Worm (Caenorhabditis elegans) whole organism, L2 larva: ENCODE measurements around the gene ragc-1.

Experiments used
- C34F6.9 ChIP-seq: fragments of 150-350 bp; optimal IDR thresholded peaks from 2 replicates; lab custom pipeline; 2014; ENCODE audit warnings: missing biosample characterization, missing genetic modification characterization
- F13H6.1 ChIP-seq: sonication (generic microtip); optimal IDR thresholded peaks from 2 replicates; lab custom pipeline; 2016; ENCODE audit warnings: missing genetic modification characterization, missing compliant biosample characterization
- elt-3 ChIP-seq: sonication (generic microtip); optimal IDR thresholded peaks from 2 replicates; lab custom pipeline; 2017; ENCODE audit warnings: missing biosample characterization, missing genetic modification characterization
- lin-13 ChIP-seq: fragments of 150-350 bp; optimal IDR thresholded peaks from 2 replicates; lab custom pipeline; 2014; ENCODE audit warnings: missing biosample characterization, missing genetic modification reagents, missing genetic modification characterization
- lsy-2 ChIP-seq, 2 experiments: fragments of 150-350 bp in 1 of 2; sonication (generic microtip) in 1 of 2; optimal IDR thresholded peaks; 2 replicates each; lab custom pipeline; 2014 to 2017; ENCODE audit warnings: missing biosample characterization in 2 of 2, missing genetic modification characterization in 2 of 2
- nhr-12 ChIP-seq: fragments of 150-350 bp; optimal IDR thresholded peaks from 2 replicates; lab custom pipeline; 2014; ENCODE audit warnings: missing biosample characterization, missing genetic modification characterization
- nhr-25 ChIP-seq: fragments of 150-350 bp; sonication (generic microtip); optimal IDR thresholded peaks from 3 replicates; lab custom pipeline; 2014; ENCODE audit warnings: missing biosample characterization, missing genetic modification characterization
- nhr-6 ChIP-seq: fragments of 150-350 bp; optimal IDR thresholded peaks from 2 replicates; lab custom pipeline; 2014; ENCODE audit warnings: missing biosample characterization, missing genetic modification characterization
- sem-4 ChIP-seq: fragments of 150-350 bp; optimal IDR thresholded peaks from 2 replicates; lab custom pipeline; 2014; ENCODE audit warnings: missing biosample characterization, missing genetic modification reagents, missing genetic modification characterization
- snpc-4 ChIP-seq: fragments of 150-350 bp; optimal IDR thresholded peaks from 2 replicates; lab custom pipeline; 2014; ENCODE audit warnings: missing biosample characterization, missing genetic modification characterization
- unc-39 ChIP-seq: fragments of 150-350 bp; optimal IDR thresholded peaks from 2 replicates; lab custom pipeline; 2014; ENCODE audit warnings: missing biosample characterization, missing genetic modification characterization
- ztf-4 ChIP-seq: fragments of 150-350 bp; optimal IDR thresholded peaks from 2 replicates; lab custom pipeline; 2014; ENCODE audit warnings: missing biosample characterization, missing genetic modification characterization

DNA sequence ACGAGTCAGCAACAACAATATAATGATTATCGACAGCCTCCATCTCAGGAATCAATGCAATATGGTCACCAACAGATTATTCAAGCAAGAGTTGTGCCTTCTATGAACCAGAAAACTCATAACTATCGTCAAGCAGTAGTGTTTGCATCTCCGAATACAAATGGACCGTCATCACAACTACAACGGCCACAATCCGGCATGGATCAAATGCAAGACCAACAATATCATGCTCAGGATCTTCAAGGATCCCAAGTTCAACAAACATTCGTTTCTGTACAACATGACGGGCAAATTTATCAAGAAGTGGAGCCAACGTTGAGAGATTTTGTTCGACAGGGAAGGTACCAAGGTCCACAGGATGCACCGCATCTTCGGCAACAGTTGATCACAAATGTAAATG lies 7.7 kb downstream of the ragc-1 start:
- TF ChIP-seq lin-13 (GFP tag; lab: Kevin White, UChicago) (no peak), elt-3 (no peak), nhr-25 (no peak), ztf-4 (tag; lab: Kevin White, UChicago) (no peak), F13H6.1 (tag; lab: Kevin White, UChicago) (no peak), C34F6.9 (tag; lab: Kevin White, UChicago) (no peak), nhr-12 (tag; lab: Kevin White, UChicago) (no peak), sem-4 (tag; lab: Kevin White, UChicago) (no peak), snpc-4 (tag; lab: Kevin White, UChicago) (no peak), nhr-6 (tag; lab: Kevin White, UChicago) (no peak), unc-39 (no peak), lsy-2 (tag; optimal IDR thresholded peaks at IDR 0.05; lab: Kevin White, UChicago) (no peak)
